Fruit fly (Drosophila melanogaster): ENCODE measurements around the gene Rpt2.

DNA sequence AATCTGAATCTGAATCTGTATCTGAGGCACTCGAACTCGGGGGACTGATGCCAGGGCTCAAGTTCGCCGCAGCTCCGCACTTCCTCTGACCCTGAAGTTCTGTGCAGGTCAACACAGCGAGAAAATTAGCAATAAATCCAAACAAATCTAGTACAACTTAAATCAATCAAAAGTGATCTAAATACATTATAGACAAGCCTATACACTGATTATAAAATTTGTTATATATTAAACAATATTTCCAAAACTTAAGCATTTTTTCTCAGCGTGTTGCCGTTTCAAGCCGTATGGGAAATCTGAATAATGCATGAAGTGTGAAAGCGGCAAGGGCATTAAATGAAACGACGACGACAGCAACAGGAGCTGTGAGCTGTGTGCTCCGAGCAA, 16.3 kb downstream of the Rpt2 start:
- TF ChIP-seq Dll (optimal IDR thresholded peaks at IDR 0.05) (no peak), psq (optimal IDR thresholded peaks at IDR 0.05) (no peak), pan (optimal IDR thresholded peaks at IDR 0.05) (no peak), CG8478 (optimal IDR thresholded peaks at IDR 0.05) (no peak)

All from whole organism.